Worm (Caenorhabditis elegans) whole organism, L4/young adult: ENCODE measurements around the gene ccz-1.

Source experiments
- dao-5 ChIP-seq: sonication (generic microtip); optimal IDR thresholded peaks from 2 replicates; lab custom pipeline; 2016; ENCODE audit warnings: missing genotype, missing genetic modification characterization, moderate library complexity, missing compliant biosample characterization
- him-1 ChIP-seq: sonication (generic microtip); optimal IDR thresholded peaks from 2 replicates; lab custom pipeline; 2016; ENCODE audit warnings: missing genotype, missing genetic modification reagents, missing genetic modification characterization, missing compliant biosample characterization

DNA sequence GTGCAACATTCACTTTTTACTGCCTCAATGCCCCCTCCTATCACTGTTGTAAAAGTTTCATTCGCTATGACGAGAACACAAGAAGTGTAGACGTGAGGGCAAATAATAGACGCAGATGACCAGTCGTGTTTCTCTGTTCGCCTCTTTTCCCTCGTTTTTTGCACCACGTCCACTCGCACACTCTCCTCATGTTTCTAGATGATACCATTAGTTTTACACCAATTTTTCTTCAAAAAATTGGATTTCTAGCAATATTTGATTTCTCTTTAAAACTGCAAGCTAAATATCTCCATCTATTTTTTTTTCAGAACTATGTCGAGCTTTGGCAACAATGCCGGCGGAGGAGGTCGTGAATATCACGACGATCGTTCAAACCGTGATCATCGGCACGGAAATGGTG lies 13.6 kb upstream of the ccz-1 start, which contains the start of gene rde-12:
- TF ChIP-seq him-1 (tag; lab: Kevin White, UChicago) (no peak), dao-5 (tag; lab: Kevin White, UChicago) (no peak)
